Fruit fly (Drosophila melanogaster) whole organism, wandering third instar larva: ENCODE data around the gene Fer2.

Experiments
- CG32264 ChIP-seq: fragments of 200-800 bp; sonication (Bioruptor generic); optimal IDR thresholded peaks from 2 replicates; lab custom pipeline; 2016; ENCODE audit warnings: missing biosample characterization, missing genetic modification characterization
- N ChIP-seq: fragments of >200 bp; optimal IDR thresholded peaks from 2 replicates; lab custom pipeline; 2018; ENCODE audit warnings: missing biosample characterization, missing external identifiers, missing genetic modification characterization
- dl ChIP-seq, 2 experiments: fragments of 175-275, 200-275 bp in 1 of 2; fragments of 200-275 bp in 1 of 2; sonication (Bioruptor generic); optimal IDR thresholded peaks; lab custom pipeline; 2018; ENCODE audit warnings: mild to moderate bottlenecking in 2 of 2, missing biosample characterization in 2 of 2, missing genetic modification characterization in 2 of 2, moderate library complexity in 2 of 2; ENCODE audit not compliant: partially characterized antibody in 2 of 2, insufficient read depth in 1 of 2
- pan ChIP-seq: fragments of >200 bp; optimal IDR thresholded peaks from 2 replicates; lab custom pipeline; 2017
- psq ChIP-seq: fragments of 200-800 bp; sonication (Bioruptor generic); optimal IDR thresholded peaks from 3 replicates; lab custom pipeline; 2017; ENCODE audit warnings: missing biosample characterization, mild to moderate bottlenecking, missing genetic modification characterization, moderate library complexity
- rgr ChIP-seq: fragments of 200-800 bp; sonication (Bioruptor generic); optimal IDR thresholded peaks from 3 replicates; lab custom pipeline; 2016; ENCODE audit warnings: missing biosample characterization, mild to moderate bottlenecking, missing genetic modification characterization

DNA sequence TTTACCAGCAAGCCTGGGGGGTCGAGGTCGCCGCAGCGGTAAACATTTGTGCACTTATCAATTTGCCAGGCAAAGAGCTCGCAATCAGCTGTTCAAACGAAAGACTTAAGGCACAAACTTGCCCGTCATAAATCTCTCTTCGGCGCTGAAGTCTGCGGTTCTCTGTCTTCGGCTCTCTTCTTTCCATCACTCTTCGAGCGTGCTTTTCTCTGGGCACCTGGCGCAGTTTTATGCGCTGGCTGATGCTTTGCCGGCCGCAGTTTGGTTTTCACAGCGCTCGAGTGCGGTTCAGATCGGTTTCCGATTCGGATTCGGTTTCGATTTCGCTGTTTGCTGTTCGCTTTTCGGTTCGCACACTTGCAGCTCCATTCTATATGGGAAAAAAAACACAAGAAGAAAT, 22.6 kb downstream of the Fer2 start:
- TF ChIP-seq CG32264 (GFP tag; lab: Kevin White, UChicago), result no peak
- TF ChIP-seq pan (lab: Kevin White, UChicago), result no peak
- TF ChIP-seq psq (GFP tag; lab: Kevin White, UChicago), result no peak
- TF ChIP-seq rgr (GFP tag; lab: Kevin White, UChicago), result no peak
- TF ChIP-seq N, result no peak
- TF ChIP-seq dl (GFP tag; optimal IDR thresholded peaks at IDR 0.05; lab: Kevin White, UChicago; ENCODE audit: insufficient read depth in 1 of 2, partially characterized antibody in 2 of 2), result peak in 1 of 2 experiments; percentile 45
